Fruit fly (Drosophila melanogaster): ENCODE results near the gene CG34159.

The CG34159 gene

dm6 chr2L:10238726-10239652, 34.9 kb upstream of the CG34159 start, which contains the start of gene me31B (continued):
- TF ChIP-seq crp (GFP tag; optimal IDR thresholded peaks at IDR 0.05) (peak in 1 of 2 experiments; percentile 35), CG10321 (GFP tag; IDR thresholded peaks at IDR 0.05) (no peak), CG1603 (tag; optimal IDR thresholded peaks at IDR 0.05) (peak; percentile 99), CG11723 (GFP tag; optimal IDR thresholded peaks at IDR 0.05) (peak; percentile 97), lola (GFP tag; optimal IDR thresholded peaks at IDR 0.05) (peak in 1 of 3 experiments; percentile 26), CG12659 (GFP tag; optimal IDR thresholded peaks at IDR 0.05) (peak; percentile 49)

dm6 chr2L:10237725-10238446, 33.8 kb upstream of the CG34159 start, which contains the start of gene mthl15:
Gene mthl15, minus strand, starts transcription at chr2L:10238317.
- TF ChIP-seq Asciz (GFP tag; optimal IDR thresholded peaks at IDR 0.05) (peak; percentile 5), vfl (GFP tag; optimal IDR thresholded peaks at IDR 0.05) (no peak), D19A (tag; optimal IDR thresholded peaks at IDR 0.05) (no peak), mirr (GFP tag; optimal IDR thresholded peaks at IDR 0.05) (peak; percentile 95), CG7987 (GFP tag; optimal IDR thresholded peaks at IDR 0.05) (peak; percentile 33), Oli (tag; optimal IDR thresholded peaks at IDR 0.05) (no peak), prd (optimal IDR thresholded peaks at IDR 0.05) (no peak), prd (GFP tag; IDR thresholded peaks at IDR 0.05) (no peak), tx (GFP tag; optimal IDR thresholded peaks at IDR 0.05) (no peak), toy (GFP tag; IDR thresholded peaks at IDR 0.05) (no peak), da (GFP tag; optimal IDR thresholded peaks at IDR 0.05) (no peak), HmgD (GFP tag; optimal IDR thresholded peaks at IDR 0.05) (no peak), grn (GFP tag; optimal IDR thresholded peaks at IDR 0.05) (peak; percentile 28), CG2199 (GFP tag; IDR thresholded peaks at IDR 0.05) (no peak), CG33213 (GFP tag; optimal IDR thresholded peaks at IDR 0.05) (no peak), aop (GFP tag; IDR thresholded peaks at IDR 0.05) (no peak), chn (GFP tag; optimal IDR thresholded peaks at IDR 0.05) (no peak), ab (GFP tag; optimal IDR thresholded peaks at IDR 0.05) (no peak), CG12236 (GFP tag; optimal IDR thresholded peaks at IDR 0.05) (no peak), ttk (GFP tag; IDR thresholded peaks at IDR 0.05) (no peak), CG15514 (GFP tag; optimal IDR thresholded peaks at IDR 0.05) (no peak), sens (GFP tag) (peak; percentile 64), CG16815 (GFP tag; optimal IDR thresholded peaks at IDR 0.05) (no peak), Fer1 (GFP tag; optimal IDR thresholded peaks at IDR 0.05) (peak; percentile 19), Pdp1 (GFP tag; optimal IDR thresholded peaks at IDR 0.05) (peak in 1 of 2 experiments; percentile 75), btn (GFP tag; optimal IDR thresholded peaks at IDR 0.05) (no peak), CG4730 (GFP tag; IDR thresholded peaks at IDR 0.05) (no peak), CG30403 (GFP tag; optimal IDR thresholded peaks at IDR 0.05) (no peak), zfh2 (GFP tag; optimal IDR thresholded peaks at IDR 0.05) (no peak), sens-2 (GFP tag; IDR thresholded peaks at IDR 0.05) (no peak), CG1529 (GFP tag; optimal IDR thresholded peaks at IDR 0.05) (no peak), NK7.1 (GFP tag; optimal IDR thresholded peaks at IDR 0.05) (no peak), Dip2 (GFP tag; IDR thresholded peaks at IDR 0.05) (no peak), pnt (GFP tag; optimal IDR thresholded peaks at IDR 0.05) (no peak), crc (GFP tag; optimal IDR thresholded peaks at IDR 0.05) (peak; percentile 6), CG2678 (tag; optimal IDR thresholded peaks at IDR 0.05) (no peak), HLH4C (GFP tag; IDR thresholded peaks at IDR 0.05; ENCODE audit: partially characterized antibody) (0 out of 3 replicates have a peak, but pooled peaks have one; percentile 39), p53 (GFP tag; optimal IDR thresholded peaks at IDR 0.05) (no peak), Sin3A (optimal IDR thresholded peaks at IDR 0.05) (no peak), pan (optimal IDR thresholded peaks at IDR 0.05) (no peak), pan (GFP tag; optimal IDR thresholded peaks at IDR 0.05 in 1 of 2, IDR thresholded peaks at IDR 0.05 in 1 of 2) (no peak)

All from whole organism, embryonic.